Worm (Caenorhabditis elegans): Measurements from ENCODE around the gene ragc-1.
A peak's percentile ranks its signal among the peaks of the same experiment; 100 is the strongest.

The ragc-1 gene

DNA sequence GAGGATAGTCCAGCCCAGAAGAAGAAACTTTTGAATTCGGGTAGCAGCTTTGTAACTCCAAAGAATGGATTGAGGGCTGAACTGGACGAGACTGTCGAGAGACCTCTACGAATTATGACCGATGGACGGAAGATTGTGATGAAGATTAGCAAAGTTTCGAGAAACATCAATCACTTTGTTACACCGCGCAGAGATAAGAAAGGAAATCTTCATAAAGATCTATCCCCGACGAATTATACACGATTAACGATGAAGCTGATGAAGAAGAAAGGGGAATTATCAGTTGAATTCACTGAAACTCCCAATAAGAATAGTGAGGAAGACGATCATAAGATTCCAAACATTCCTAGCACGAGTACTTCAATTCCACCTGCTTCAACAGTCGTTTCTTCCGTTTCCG is 5.0 kb downstream of the ragc-1 start:
- TF ChIP-seq egl-5 (tag; optimal IDR thresholded peaks at IDR 0.05) (no peak), elt-1 (tag; optimal IDR thresholded peaks at IDR 0.05) (peak; percentile 89), ztf-4 (tag; optimal IDR thresholded peaks at IDR 0.05) (no peak), elt-3 (tag; optimal IDR thresholded peaks at IDR 0.05) (no peak), nhr-25 (tag; optimal IDR thresholded peaks at IDR 0.05) (no peak), mdl-1 (tag; optimal IDR thresholded peaks at IDR 0.05) (no peak), nhr-76 (tag; optimal IDR thresholded peaks at IDR 0.05) (no peak)

DNA sequence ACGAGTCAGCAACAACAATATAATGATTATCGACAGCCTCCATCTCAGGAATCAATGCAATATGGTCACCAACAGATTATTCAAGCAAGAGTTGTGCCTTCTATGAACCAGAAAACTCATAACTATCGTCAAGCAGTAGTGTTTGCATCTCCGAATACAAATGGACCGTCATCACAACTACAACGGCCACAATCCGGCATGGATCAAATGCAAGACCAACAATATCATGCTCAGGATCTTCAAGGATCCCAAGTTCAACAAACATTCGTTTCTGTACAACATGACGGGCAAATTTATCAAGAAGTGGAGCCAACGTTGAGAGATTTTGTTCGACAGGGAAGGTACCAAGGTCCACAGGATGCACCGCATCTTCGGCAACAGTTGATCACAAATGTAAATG is 7.7 kb downstream of the ragc-1 start:
- TF ChIP-seq nhr-23 (tag; optimal IDR thresholded peaks at IDR 0.05), result no peak
- TF ChIP-seq mdl-1 (tag; optimal IDR thresholded peaks at IDR 0.05), result no peak
- no peak for TF ChIP-seq sea-2 (GFP tag; optimal IDR thresholded peaks at IDR 0.05)
- no peak for TF ChIP-seq nhr-67 (tag; optimal IDR thresholded peaks at IDR 0.05)
- no peak for TF ChIP-seq fos-1 (tag; optimal IDR thresholded peaks at IDR 0.05)
- TF ChIP-seq nhr-11 (tag; optimal IDR thresholded peaks at IDR 0.05), result no peak
- no peak for TF ChIP-seq ceh-28 (tag; optimal IDR thresholded peaks at IDR 0.05)
- TF ChIP-seq daf-12 (tag; optimal IDR thresholded peaks at IDR 0.05), result no peak
- TF ChIP-seq unc-62 (GFP tag; optimal IDR thresholded peaks at IDR 0.05), result no peak
- TF ChIP-seq tbx-2 (tag; optimal IDR thresholded peaks at IDR 0.05), result no peak
- TF ChIP-seq ceh-16 (tag; optimal IDR thresholded peaks at IDR 0.05), result no peak
- no peak for TF ChIP-seq nhr-28 (tag; optimal IDR thresholded peaks at IDR 0.05)

DNA sequence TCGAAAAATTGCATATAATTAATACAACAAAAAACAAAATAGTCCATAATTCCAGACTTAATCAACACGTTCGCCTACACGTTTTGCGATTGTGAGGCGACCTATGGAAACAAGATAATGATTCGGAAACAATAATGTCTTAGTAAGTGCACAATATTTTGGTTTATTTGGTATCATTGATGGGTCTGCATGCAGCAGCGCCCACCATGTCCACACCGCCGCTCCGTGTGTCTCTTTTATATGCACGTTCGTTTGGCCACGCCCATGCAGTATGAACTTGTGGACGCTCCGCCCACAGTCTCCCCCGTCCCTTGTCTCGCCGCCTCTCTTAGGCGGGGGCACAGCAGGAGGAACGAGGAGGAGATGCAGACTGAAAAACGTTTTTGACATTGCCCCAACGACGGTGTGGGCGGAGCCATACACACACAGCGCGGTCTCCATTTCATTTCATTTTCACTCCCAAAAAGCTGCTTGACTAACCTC is 10.5 kb downstream of the ragc-1 start, which contains the start of gene mig-38:
TSS of gene mig-38 (plus strand) at position 54 of the 483 bp plus-strand sequence.
- peak; percentile 27 for TF ChIP-seq ztf-4 (tag; optimal IDR thresholded peaks at IDR 0.05)
- no peak for TF ChIP-seq nhr-76 (tag; optimal IDR thresholded peaks at IDR 0.05)
- no peak for TF ChIP-seq nhr-28 (tag; optimal IDR thresholded peaks at IDR 0.05)
- TF ChIP-seq nhr-25 (tag; optimal IDR thresholded peaks at IDR 0.05), result peak; percentile 57
- TF ChIP-seq pqm-1 (tag; optimal IDR thresholded peaks at IDR 0.05), result peak; percentile 32
- no peak for TF ChIP-seq elt-1 (tag; optimal IDR thresholded peaks at IDR 0.05)
- TF ChIP-seq nhr-43 (tag; optimal IDR thresholded peaks at IDR 0.05; ENCODE audit: poor library complexity, severe bottlenecking), result peak; percentile 69
- no peak for TF ChIP-seq nhr-12 (tag; optimal IDR thresholded peaks at IDR 0.05)
- TF ChIP-seq daf-12 (tag; optimal IDR thresholded peaks at IDR 0.05), result no peak
- TF ChIP-seq ZK546.5 (tag; optimal IDR thresholded peaks at IDR 0.05), result no peak
- TF ChIP-seq aly-2 (tag; optimal IDR thresholded peaks at IDR 0.05), result no peak
- TF ChIP-seq fkh-2 (tag; optimal IDR thresholded peaks at IDR 0.05), result no peak
- TF ChIP-seq hmg-11 (tag; optimal IDR thresholded peaks at IDR 0.05), result peak; percentile 66
- no peak for TF ChIP-seq mdl-1 (tag; optimal IDR thresholded peaks at IDR 0.05)
- TF ChIP-seq snpc-4 (tag; optimal IDR thresholded peaks at IDR 0.05), result peak; percentile 14
- TF ChIP-seq ztf-11 (tag; optimal IDR thresholded peaks at IDR 0.05), result no peak
- TF ChIP-seq lin-15B (tag; optimal IDR thresholded peaks at IDR 0.05), result peak; percentile 39
- TF ChIP-seq lin-39 (tag; optimal IDR thresholded peaks at IDR 0.05), result peak; percentile 54
- peak; percentile 56 for TF ChIP-seq elt-2 (tag; optimal IDR thresholded peaks at IDR 0.05)
- no peak for TF ChIP-seq sea-2 (GFP tag; optimal IDR thresholded peaks at IDR 0.05)
- no peak for TF ChIP-seq R02D3.7 (tag; optimal IDR thresholded peaks at IDR 0.05)
- no peak for TF ChIP-seq zag-1 (tag; optimal IDR thresholded peaks at IDR 0.05)
- no peak for TF ChIP-seq egl-27 (tag; optimal IDR thresholded peaks at IDR 0.05)
- TF ChIP-seq fkh-10 (GFP tag; optimal IDR thresholded peaks at IDR 0.05), result no peak
- TF ChIP-seq jun-1 (tag; optimal IDR thresholded peaks at IDR 0.05), result peak; percentile 17
- no peak for TF ChIP-seq nhr-67 (tag; optimal IDR thresholded peaks at IDR 0.05)
- TF ChIP-seq ceh-28 (tag; optimal IDR thresholded peaks at IDR 0.05), result no peak
- TF ChIP-seq fos-1 (tag; optimal IDR thresholded peaks at IDR 0.05), result no peak
- no peak for TF ChIP-seq nhr-237 (tag; optimal IDR thresholded peaks at IDR 0.05)
- TF ChIP-seq elt-3 (tag; optimal IDR thresholded peaks at IDR 0.05), result no peak
- no peak for TF ChIP-seq tbx-2 (tag; optimal IDR thresholded peaks at IDR 0.05)
- TF ChIP-seq egl-5 (tag; optimal IDR thresholded peaks at IDR 0.05), result peak; percentile 24
- TF ChIP-seq ceh-16 (tag; optimal IDR thresholded peaks at IDR 0.05), result no peak
- TF ChIP-seq nhr-77 (tag; optimal IDR thresholded peaks at IDR 0.05), result no peak
- TF ChIP-seq unc-39 (tag; optimal IDR thresholded peaks at IDR 0.05), result no peak
- TF ChIP-seq nhr-11 (tag; optimal IDR thresholded peaks at IDR 0.05), result no peak
- peak; percentile 96 for TF ChIP-seq ama-1 (optimal IDR thresholded peaks at IDR 0.05)
- TF ChIP-seq lsy-12 (tag; optimal IDR thresholded peaks at IDR 0.05), result peak; percentile 50
- TF ChIP-seq nfya-1 (tag; optimal IDR thresholded peaks at IDR 0.05; ENCODE audit: insufficient read depth), result peak; percentile 81
- no peak for TF ChIP-seq ceh-82 (tag; optimal IDR thresholded peaks at IDR 0.05)
- no peak for TF ChIP-seq skn-1 (tag; optimal IDR thresholded peaks at IDR 0.05)
- TF ChIP-seq pha-4 (tag; optimal IDR thresholded peaks at IDR 0.05), result no peak
- no peak for TF ChIP-seq unc-62 (GFP tag; optimal IDR thresholded peaks at IDR 0.05)
- TF ChIP-seq eor-1 (tag; optimal IDR thresholded peaks at IDR 0.05), result no peak
- no peak for TF ChIP-seq ceh-9 (tag; optimal IDR thresholded peaks at IDR 0.05)
- TF ChIP-seq nhr-23 (tag; optimal IDR thresholded peaks at IDR 0.05), result no peak
- no peak for TF ChIP-seq mml-1 (tag; optimal IDR thresholded peaks at IDR 0.05)

All from whole organism, L3 larva.